Fruit fly (Drosophila melanogaster): Measurements from ENCODE around the gene Irp-1A.
A peak's percentile ranks its signal among the peaks of the same experiment; 100 is the strongest.

The Irp-1A gene

DNA sequence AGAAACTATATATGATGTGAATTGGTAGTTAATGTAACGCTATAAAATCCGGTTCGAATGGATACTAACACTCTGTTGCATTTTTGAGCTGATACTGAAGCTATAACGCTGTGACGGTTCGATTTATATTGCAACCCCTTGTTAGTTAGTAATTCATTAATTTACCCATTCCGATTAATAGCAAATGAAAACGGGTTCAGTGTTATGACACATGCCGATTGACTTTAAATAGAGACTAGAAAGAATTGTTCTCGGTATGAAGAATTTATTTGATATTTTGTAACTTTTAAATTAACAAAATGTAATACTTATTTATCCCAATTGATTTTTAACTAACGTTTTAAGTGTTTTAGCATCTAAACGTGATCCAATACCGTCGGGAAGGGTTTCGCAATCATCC lies 44.2 kb upstream of the Irp-1A start, which contains the start of gene CG43091:
Gene CG43091 (minus strand): TSS at position 101 of the 400 bp plus-strand sequence.
- TF ChIP-seq Smox (GFP tag; optimal IDR thresholded peaks at IDR 0.05) = no peak
- TF ChIP-seq Eip75B (GFP tag; optimal IDR thresholded peaks at IDR 0.05) = no peak
- no peak for TF ChIP-seq Eip78C (GFP tag)
- no peak for TF ChIP-seq CG31627 (GFP tag; optimal IDR thresholded peaks at IDR 0.05)

DNA sequence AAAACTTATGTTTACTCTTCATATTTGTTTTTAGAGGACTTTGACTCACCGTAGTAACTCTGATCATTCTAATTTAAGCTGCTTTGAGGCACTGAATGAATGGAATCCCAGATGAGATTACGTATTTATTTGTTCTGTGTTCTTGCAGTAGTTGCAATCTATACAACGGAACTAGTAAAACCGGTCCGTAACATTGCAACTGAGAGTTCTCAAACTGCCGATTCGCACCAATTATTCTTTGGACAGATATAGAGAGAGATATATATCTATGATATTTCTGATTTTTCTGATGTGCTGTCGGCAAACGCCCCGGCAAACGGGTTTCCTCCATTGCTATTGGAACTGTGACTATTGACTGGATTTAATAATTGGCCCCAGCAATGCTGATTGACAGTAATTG lies 43.2 kb upstream of the Irp-1A start, which contains the start of gene CG13841:
Gene CG13841 (minus strand): TSS at position 101 of the 400 bp plus-strand sequence.
- TF ChIP-seq svp (GFP tag) (no peak), Ets21C (GFP tag; optimal IDR thresholded peaks at IDR 0.05) (no peak), CG6808 (GFP tag; optimal IDR thresholded peaks at IDR 0.05) (no peak), topi (GFP tag; optimal IDR thresholded peaks at IDR 0.05) (no peak), CG1621 (tag; optimal IDR thresholded peaks at IDR 0.05) (no peak), Lpt (GFP tag; optimal IDR thresholded peaks at IDR 0.05) (no peak), CG34406 (GFP tag; optimal IDR thresholded peaks at IDR 0.05) (no peak), CG3032 (tag; optimal IDR thresholded peaks at IDR 0.05) (no peak), net (GFP tag; optimal IDR thresholded peaks at IDR 0.05) (no peak), Eip75B (GFP tag; optimal IDR thresholded peaks at IDR 0.05) (no peak), fd59A (GFP tag; optimal IDR thresholded peaks at IDR 0.05) (no peak), Sox15 (GFP tag; optimal IDR thresholded peaks at IDR 0.05) (no peak)

- TF ChIP-seq CG31627 (GFP tag; optimal IDR thresholded peaks at IDR 0.05) (no peak), fkh (GFP tag; optimal IDR thresholded peaks at IDR 0.05) (no peak), eg (GFP tag; IDR thresholded peaks at IDR 0.05) (no peak)
Observed at dm6 chr3R:22766072-22766471, 41.7 kb upstream of the Irp-1A start, which contains the start of gene Nepl15. Gene Nepl15, minus strand, starts transcription at chr3R:22766172.

DNA sequence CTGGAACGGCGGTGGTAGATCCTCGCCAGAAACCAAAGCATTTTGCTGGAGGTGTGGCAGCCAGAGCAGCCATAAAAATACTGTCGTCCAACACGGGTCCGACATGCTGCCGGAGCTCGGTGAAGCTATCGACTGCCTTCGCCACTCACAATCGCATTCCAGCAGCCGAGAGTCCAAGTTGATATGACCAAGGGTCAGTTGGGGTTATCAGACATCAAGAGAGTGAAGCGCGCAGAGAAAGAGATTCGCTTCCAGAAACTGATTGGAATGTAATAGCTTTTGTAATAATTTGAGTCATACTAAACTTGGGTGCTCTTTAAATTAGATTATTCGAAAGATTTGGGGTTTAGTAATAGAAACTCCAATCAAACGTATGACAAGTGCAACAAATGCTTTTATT lies 39.2 kb upstream of the Irp-1A start, which contains the start of gene Nepl14:
Gene Nepl14 (minus strand): TSS at position 125 of the 400 bp plus-strand sequence.
- TF ChIP-seq svp (GFP tag) = peak; percentile 100
- TF ChIP-seq fd85E (GFP tag; optimal IDR thresholded peaks at IDR 0.05) = no peak
- no peak for TF ChIP-seq CG31627 (GFP tag; optimal IDR thresholded peaks at IDR 0.05)
- no peak for TF ChIP-seq Eip75B (GFP tag; optimal IDR thresholded peaks at IDR 0.05)
- no peak for TF ChIP-seq CG10631 (GFP tag; optimal IDR thresholded peaks at IDR 0.05)

dm6 chr3R:22760988-22761387 lies 36.6 kb upstream of the Irp-1A start, which contains the start of gene Nepl13:
Gene Nepl13, minus strand, starts transcription at chr3R:22761076.
- TF ChIP-seq fkh (GFP tag; optimal IDR thresholded peaks at IDR 0.05) = no peak
- peak; percentile 97 for TF ChIP-seq svp (GFP tag)

- TF ChIP-seq esn (GFP tag; optimal IDR thresholded peaks at IDR 0.05) (no peak), CG11902 (GFP tag; optimal IDR thresholded peaks at IDR 0.05) (no peak), Blimp-1 (GFP tag; optimal IDR thresholded peaks at IDR 0.05) (no peak), spab (GFP tag; optimal IDR thresholded peaks at IDR 0.05) (no peak), CG8632 (GFP tag; optimal IDR thresholded peaks at IDR 0.05) (no peak), CG9139 (GFP tag; optimal IDR thresholded peaks at IDR 0.05) (no peak), Eip75B (GFP tag; optimal IDR thresholded peaks at IDR 0.05) (no peak), fd59A (GFP tag; optimal IDR thresholded peaks at IDR 0.05) (no peak), CG34406 (GFP tag; optimal IDR thresholded peaks at IDR 0.05) (no peak), CG16779 (tag; optimal IDR thresholded peaks at IDR 0.05) (no peak), Ets21C (GFP tag; optimal IDR thresholded peaks at IDR 0.05) (no peak), CG6163 (GFP tag; IDR thresholded peaks at IDR 0.05) (no peak), CG3032 (tag; optimal IDR thresholded peaks at IDR 0.05) (no peak), CG7368 (GFP tag; optimal IDR thresholded peaks at IDR 0.05) (no peak), CG6808 (GFP tag; optimal IDR thresholded peaks at IDR 0.05) (no peak), acj6 (GFP tag; optimal IDR thresholded peaks at IDR 0.05) (no peak), CG8119 (GFP tag; IDR thresholded peaks at IDR 0.05) (no peak), dac (GFP tag; optimal IDR thresholded peaks at IDR 0.05) (no peak), CG6792 (GFP tag; optimal IDR thresholded peaks at IDR 0.05) (no peak), ss (GFP tag; optimal IDR thresholded peaks at IDR 0.05) (no peak)
Observed at dm6 chr3R:22757117-22757516, 32.7 kb upstream of the Irp-1A start.
